Worm (Caenorhabditis elegans) whole organism, L2 larva: ENCODE data around the gene cpr-6.

Experiments used
- ZK546.5 ChIP-seq: sonication (generic microtip); optimal IDR thresholded peaks from 2 replicates; lab custom pipeline; 2017; ENCODE audit warnings: missing biosample characterization, missing genetic modification characterization
- alr-1 ChIP-seq: fragments of 150-350 bp; optimal IDR thresholded peaks from 2 replicates; lab custom pipeline; 2014; ENCODE audit warnings: missing biosample characterization, missing genetic modification characterization
- elt-3 ChIP-seq: sonication (generic microtip); optimal IDR thresholded peaks from 2 replicates; lab custom pipeline; 2017; ENCODE audit warnings: missing biosample characterization, missing genetic modification characterization
- fos-1 ChIP-seq: fragments of 150-350 bp; optimal IDR thresholded peaks from 2 replicates; lab custom pipeline; 2014; ENCODE audit warnings: missing biosample characterization, missing genetic modification characterization
- lin-11 ChIP-seq: fragments of 150-350 bp; sonication (generic microtip); optimal IDR thresholded peaks from 2 replicates; lab custom pipeline; 2014; ENCODE audit warnings: missing biosample characterization, missing genetic modification characterization, inconsistent platforms, mixed read lengths
- lin-13 ChIP-seq: fragments of 150-350 bp; optimal IDR thresholded peaks from 2 replicates; lab custom pipeline; 2014; ENCODE audit warnings: missing biosample characterization, missing genetic modification reagents, missing genetic modification characterization
- lin-39 ChIP-seq: fragments of 150-350 bp; optimal IDR thresholded peaks from 2 replicates; lab custom pipeline; 2014; ENCODE audit warnings: missing biosample characterization, missing genetic modification reagents, missing genetic modification characterization
- nhr-11 ChIP-seq: fragments of 150-350 bp; optimal IDR thresholded peaks from 2 replicates; lab custom pipeline; 2014; ENCODE audit warnings: missing biosample characterization, missing genetic modification characterization
- nhr-25 ChIP-seq: fragments of 150-350 bp; sonication (generic microtip); optimal IDR thresholded peaks from 3 replicates; lab custom pipeline; 2014; ENCODE audit warnings: missing biosample characterization, missing genetic modification characterization
- nhr-77 ChIP-seq: fragments of 150-350 bp; optimal IDR thresholded peaks from 2 replicates; lab custom pipeline; 2014; ENCODE audit warnings: missing biosample characterization, missing genetic modification characterization
- unc-62 ChIP-seq: fragments of 150-350 bp; optimal IDR thresholded peaks from 2 replicates; lab custom pipeline; 2014; ENCODE audit warnings: missing biosample characterization, missing genetic modification reagents, missing genetic modification characterization
- ztf-4 ChIP-seq: fragments of 150-350 bp; optimal IDR thresholded peaks from 2 replicates; lab custom pipeline; 2014; ENCODE audit warnings: missing biosample characterization, missing genetic modification characterization

ce11 chrX:6591674-6592073 lies 15.3 kb upstream of the cpr-6 start:
- TF ChIP-seq elt-3 (tag; lab: Kevin White, UChicago) (no peak), ZK546.5 (tag; lab: Kevin White, UChicago) (no peak), lin-13 (no peak), nhr-77 (tag; lab: Kevin White, UChicago) (no peak), lin-39 (tag; lab: Kevin White, UChicago) (no peak), ztf-4 (tag; lab: Kevin White, UChicago) (no peak), nhr-25 (no peak), fos-1 (no peak), unc-62 (no peak), nhr-11 (tag; lab: Kevin White, UChicago) (no peak), alr-1 (tag; lab: Kevin White, UChicago) (no peak), lin-11 (no peak)
